Fruit fly (Drosophila melanogaster): ENCODE measurements around the gene CG31140.

CG31140 gene

dm6 chr3R:24025715-24026467, 62.9 kb downstream of the CG31140 start (continued):
- TF ChIP-seq D19A (tag; optimal IDR thresholded peaks at IDR 0.05) (no peak), Sox100B (GFP tag; optimal IDR thresholded peaks at IDR 0.05) (no peak), CG2120 (GFP tag; optimal IDR thresholded peaks at IDR 0.05) (peak; percentile 38), Six4 (GFP tag; optimal IDR thresholded peaks at IDR 0.05) (no peak), Rfx (GFP tag; IDR thresholded peaks at IDR 0.05) (peak; percentile 54), CG7271 (tag; optimal IDR thresholded peaks at IDR 0.05) (no peak), Mrtf (GFP tag; IDR thresholded peaks at IDR 0.05) (no peak), eve (GFP tag; optimal IDR thresholded peaks at IDR 0.05) (peak in 1 of 2 experiments; percentile 75), Lhr (GFP tag; optimal IDR thresholded peaks at IDR 0.05) (no peak), CG7928 (GFP tag; optimal IDR thresholded peaks at IDR 0.05) (no peak), org-1 (GFP tag; optimal IDR thresholded peaks at IDR 0.05) (no peak), sr (GFP tag; IDR thresholded peaks at IDR 0.05) (peak; percentile 67; the same call in 2 of the 3 replicates), Max (GFP tag; optimal IDR thresholded peaks at IDR 0.05) (no peak), Hand (GFP tag; optimal IDR thresholded peaks at IDR 0.05) (no peak), bigmax (GFP tag; optimal IDR thresholded peaks at IDR 0.05) (no peak), mld (GFP tag; IDR thresholded peaks at IDR 0.05; ENCODE audit: partially characterized antibody) (0 out of 3 replicates have a peak, but pooled peaks have one; percentile 22), CG5180 (GFP tag; optimal IDR thresholded peaks at IDR 0.05) (no peak), Gug (GFP tag; IDR thresholded peaks at IDR 0.05) (no peak), CG7556 (GFP tag; optimal IDR thresholded peaks at IDR 0.05) (no peak), Xbp1 (GFP tag; optimal IDR thresholded peaks at IDR 0.05) (peak; percentile 49), ash1 (GFP tag; optimal IDR thresholded peaks at IDR 0.05) (no peak), Doc2 (GFP tag; IDR thresholded peaks at IDR 0.05) (no peak), tup (GFP tag; optimal IDR thresholded peaks at IDR 0.05) (no peak), tgo (GFP tag; IDR thresholded peaks at IDR 0.05) (peak; percentile 54), PHDP (tag; optimal IDR thresholded peaks at IDR 0.05) (peak; percentile 36), HLH4C (GFP tag; IDR thresholded peaks at IDR 0.05; ENCODE audit: partially characterized antibody) (no peak), B-H2 (GFP tag; optimal IDR thresholded peaks at IDR 0.05) (no peak), CG10267 (tag; optimal IDR thresholded peaks at IDR 0.05) (no peak), BtbVII (GFP tag; optimal IDR thresholded peaks at IDR 0.05) (no peak), CG18619 (GFP tag; optimal IDR thresholded peaks at IDR 0.05) (peak; percentile 13), CG31388 (GFP tag; optimal IDR thresholded peaks at IDR 0.05) (no peak), CG15073 (GFP tag; optimal IDR thresholded peaks at IDR 0.05) (no peak), bbx (GFP tag; IDR thresholded peaks at IDR 0.05; ENCODE audit: partially characterized antibody) (no peak), CG8089 (GFP tag; optimal IDR thresholded peaks at IDR 0.05) (no peak), CG10431 (GFP tag; optimal IDR thresholded peaks at IDR 0.05) (no peak), CG7745 (tag; optimal IDR thresholded peaks at IDR 0.05) (no peak), zf30C (GFP tag; optimal IDR thresholded peaks at IDR 0.05) (no peak), caup (GFP tag; optimal IDR thresholded peaks at IDR 0.05; ENCODE audit: severe bottlenecking) (no peak), Scr (GFP tag; IDR thresholded peaks at IDR 0.05; ENCODE audit: partially characterized antibody) (no peak), CG3407 (GFP tag; optimal IDR thresholded peaks at IDR 0.05) (no peak), CG30020 (tag; optimal IDR thresholded peaks at IDR 0.05) (no peak), Dek (tag; optimal IDR thresholded peaks at IDR 0.05) (no peak), Hey (tag; optimal IDR thresholded peaks at IDR 0.05) (no peak), CG4424 (GFP tag; optimal IDR thresholded peaks at IDR 0.05) (peak; percentile 35), lola (GFP tag; optimal IDR thresholded peaks at IDR 0.05) (peak in 1 of 3 experiments; percentile 17), CG32772 (GFP tag; IDR thresholded peaks at IDR 0.05) (peak; percentile 38; the same call in 1 of the 2 replicates), hb (GFP tag; IDR thresholded peaks at IDR 0.05; ENCODE audit: partially characterized antibody) (no peak), NK7.1 (GFP tag; optimal IDR thresholded peaks at IDR 0.05) (peak; percentile 17), Hr39 (optimal IDR thresholded peaks at IDR 0.05) (no peak)

Measured in whole organism, embryonic.